Worm (Caenorhabditis elegans) whole organism, L4 larva: Measurements from ENCODE around the gene R10D12.7.

Experiments used
- ZK546.5 ChIP-seq, 2 experiments: sonication (generic microtip); optimal IDR thresholded peaks; 2 replicates each; lab custom pipeline; 2017; ENCODE audit warnings: missing biosample characterization in 2 of 2, missing genetic modification characterization in 2 of 2
- ces-1 ChIP-seq: fragments of 150-350 bp; sonication (generic microtip); optimal IDR thresholded peaks from 4 replicates; lab custom pipeline; 2014; ENCODE audit warnings: missing biosample characterization, missing genetic modification reagents, missing genetic modification characterization
- dve-1 ChIP-seq: sonication (generic microtip); optimal IDR thresholded peaks from 2 replicates; lab custom pipeline; 2017; ENCODE audit warnings: antibody characterized with exemption, mild to moderate bottlenecking, missing genetic modification characterization, missing compliant biosample characterization; ENCODE audit not compliant: insufficient read depth
- lsy-2 ChIP-seq, 2 experiments: fragments of 150-350 bp in 1 of 2; sonication (generic microtip) in 1 of 2; optimal IDR thresholded peaks; 2 replicates each; lab custom pipeline; 2014 to 2017; ENCODE audit warnings: missing biosample characterization in 2 of 2, missing genetic modification characterization in 2 of 2
- mxl-2 ChIP-seq: fragments of 200-800 bp; sonication (Bioruptor generic); conservative IDR thresholded peaks from 2 replicates; pipeline ENCODE4 v1.3.6; 2022; ENCODE audit warnings: missing genetic modification reagents, missing genetic modification characterization, missing compliant biosample characterization
- nhr-10 ChIP-seq: fragments of 150-350 bp; optimal IDR thresholded peaks from 2 replicates; lab custom pipeline; 2014; ENCODE audit warnings: missing biosample characterization, missing genetic modification characterization
- nhr-102 ChIP-seq: sonication (generic microtip); optimal IDR thresholded peaks from 2 replicates; lab custom pipeline; 2016; ENCODE audit warnings: mild to moderate bottlenecking, missing genetic modification characterization, moderate library complexity, missing compliant biosample characterization
- nhr-77 ChIP-seq: fragments of 150-350 bp; optimal IDR thresholded peaks from 2 replicates; lab custom pipeline; 2014; ENCODE audit warnings: missing biosample characterization, missing genetic modification characterization
- pha-4 ChIP-seq, 2 experiments: fragments of 150-350 bp in 1 of 2; fragments of 200-800 bp in 1 of 2; sonication (Bioruptor generic) in 1 of 2; IDR thresholded peaks in 1 of 2; optimal IDR thresholded peaks in 1 of 2; 2 replicates each; pipeline versions ENCODE4 v1.3.6 to Lab custom; 2014 to 2022; ENCODE audit warnings: missing genetic modification characterization in 2 of 2, missing genetic modification reagents in 2 of 2, missing biosample characterization in 1 of 2, missing compliant biosample characterization in 1 of 2
- unc-62 ChIP-seq, 3 experiments: fragments of 150-350 bp in 1 of 3; sonication (generic microtip); optimal IDR thresholded peaks in 2 of 3; peaks in 1 of 3; 1 replicate in 1 of 3; 2 replicates in 2 of 3; lab custom pipeline; 2014 to 2017; ENCODE audit warnings: missing biosample characterization in 3 of 3, missing genetic modification characterization in 3 of 3, missing genetic modification reagents in 3 of 3, missing genotype in 1 of 3

- TF ChIP-seq nhr-10 (tag; lab: Kevin White, UChicago) (no peak), nhr-102 (no peak), mxl-2 (GFP tag; lab: Robert Waterston, UW) (no peak), unc-62 (GFP tag; optimal IDR thresholded peaks at IDR 0.05 in 1 of 2; lab: Kevin White, UChicago) (no peak), unc-62 (tag; optimal IDR thresholded peaks at IDR 0.05; lab: Kevin White, UChicago) (no peak), ZK546.5 (tag; optimal IDR thresholded peaks at IDR 0.05; lab: Kevin White, UChicago) (no peak), ces-1 (GFP tag; lab: Kevin White, UChicago) (no peak), pha-4 (GFP tag; IDR thresholded peaks at IDR 0.05; lab: Robert Waterston, UW) (no peak), pha-4 (tag; optimal IDR thresholded peaks at IDR 0.05; lab: Kevin White, UChicago) (no peak), lsy-2 (tag; optimal IDR thresholded peaks at IDR 0.05; lab: Kevin White, UChicago) (no peak), nhr-77 (no peak), dve-1 (no peak)
Measured at ce11 chrV:13934545-13934944, 15.3 kb upstream of the R10D12.7 start, which contains the start of gene R10D12.1.
